Worm (Caenorhabditis elegans): ENCODE measurements around the gene nspd-3.

Gene nspd-3

ce11 chrIV:5183755-5184166 lies 20.9 kb upstream of the nspd-3 start, which contains the start of gene W03F8.4 (continued):
- TF ChIP-seq fkh-6 (tag; optimal IDR thresholded peaks at IDR 0.05), result no peak
- TF ChIP-seq hlh-30 (tag; optimal IDR thresholded peaks at IDR 0.05; ENCODE audit: insufficient read depth), result no peak
- no peak for TF ChIP-seq pha-4 (tag; optimal IDR thresholded peaks at IDR 0.05)
- no peak for TF ChIP-seq pqm-1 (tag; optimal IDR thresholded peaks at IDR 0.05)
- TF ChIP-seq mec-3 (tag; optimal IDR thresholded peaks at IDR 0.05; ENCODE audit: borderline replicate concordance), result no peak
- TF ChIP-seq T23F11.4 (GFP tag; optimal IDR thresholded peaks at IDR 0.05), result peak; percentile 29
- TF ChIP-seq madf-2 (tag; optimal IDR thresholded peaks at IDR 0.05), result peak; percentile 34
- TF ChIP-seq zip-5 (tag; optimal IDR thresholded peaks at IDR 0.05), result peak; percentile 12
- TF ChIP-seq nfya-1 (tag; optimal IDR thresholded peaks at IDR 0.05), result peak; percentile 76
- no peak for TF ChIP-seq ets-4 (tag; optimal IDR thresholded peaks at IDR 0.05)
- peak; percentile 37 for TF ChIP-seq K02D7.2 (tag; optimal IDR thresholded peaks at IDR 0.05)
- no peak for TF ChIP-seq unc-86 (tag; optimal IDR thresholded peaks at IDR 0.05)
- no peak for TF ChIP-seq ceh-48 (tag; optimal IDR thresholded peaks at IDR 0.05)
- TF ChIP-seq gmeb-2 (tag; optimal IDR thresholded peaks at IDR 0.05), result no peak
- peak; percentile 45 for TF ChIP-seq pha-2 (tag; optimal IDR thresholded peaks at IDR 0.05)
- no peak for TF ChIP-seq lim-6 (tag; optimal IDR thresholded peaks at IDR 0.05)
- no peak for TF ChIP-seq eyg-1 (tag; optimal IDR thresholded peaks at IDR 0.05)
- TF ChIP-seq ceh-30 (tag; optimal IDR thresholded peaks at IDR 0.05), result peak; percentile 83
- peak; percentile 46 for TF ChIP-seq tbx-2 (tag; optimal IDR thresholded peaks at IDR 0.05)
- peak; percentile 28 for TF ChIP-seq elt-2 (tag; optimal IDR thresholded peaks at IDR 0.05)
- no peak for TF ChIP-seq sox-2 (GFP tag; IDR thresholded peaks at IDR 0.05)
- TF ChIP-seq ceh-31 (tag; optimal IDR thresholded peaks at IDR 0.05), result peak; percentile 77
- no peak for TF ChIP-seq hlh-8 (tag; optimal IDR thresholded peaks at IDR 0.05)
- peak; percentile 71 for TF ChIP-seq rnt-1 (tag; optimal IDR thresholded peaks at IDR 0.05)
- TF ChIP-seq fax-1 (tag; optimal IDR thresholded peaks at IDR 0.05), result no peak

- TF ChIP-seq sox-2 (GFP tag; IDR thresholded peaks at IDR 0.05) (no peak), ceh-45 (GFP tag; IDR thresholded peaks at IDR 0.05) (no peak), dmd-4 (tag; optimal IDR thresholded peaks at IDR 0.05; ENCODE audit: borderline replicate concordance) (no peak), ceh-48 (tag; optimal IDR thresholded peaks at IDR 0.05) (no peak), pqm-1 (tag; optimal IDR thresholded peaks at IDR 0.05) (no peak), hlh-30 (tag; optimal IDR thresholded peaks at IDR 0.05; ENCODE audit: insufficient read depth) (no peak), ref-2 (tag; optimal IDR thresholded peaks at IDR 0.05) (no peak)
These were observed 10.2 kb upstream of the nspd-3 start, which contains the start of gene lam-1 for ce11 chrIV:5173032-5173431. Gene lam-1, plus strand, starts transcription at chrIV:5173332.

- TF ChIP-seq hlh-8 (tag; optimal IDR thresholded peaks at IDR 0.05) (peak; percentile 95), ztf-16 (tag; optimal IDR thresholded peaks at IDR 0.05) (no peak), lim-6 (tag; optimal IDR thresholded peaks at IDR 0.05) (no peak), hlh-15 (tag; optimal IDR thresholded peaks at IDR 0.05) (no peak)
These were observed 9.2 kb upstream of the nspd-3 start for ce11 chrIV:5171994-5172528.

- TF ChIP-seq ceh-14 (tag; optimal IDR thresholded peaks at IDR 0.05), result no peak
- TF ChIP-seq unc-3 (GFP tag; conservative IDR thresholded peaks at IDR 0.05), result no peak
- TF ChIP-seq unc-3 (tag; optimal IDR thresholded peaks at IDR 0.05), result no peak
- TF ChIP-seq pros-1 (tag; optimal IDR thresholded peaks at IDR 0.05), result no peak
- peak; percentile 14 for TF ChIP-seq elt-2 (tag; optimal IDR thresholded peaks at IDR 0.05)
- no peak for TF ChIP-seq lin-11 (tag; optimal IDR thresholded peaks at IDR 0.05)
- TF ChIP-seq ceh-34 (tag; optimal IDR thresholded peaks at IDR 0.05), result no peak
- no peak for TF ChIP-seq hlh-30 (tag; optimal IDR thresholded peaks at IDR 0.05; ENCODE audit: insufficient read depth)
- TF ChIP-seq tbx-2 (tag; optimal IDR thresholded peaks at IDR 0.05), result peak; percentile 12
- no peak for TF ChIP-seq C08G9.2 (tag; optimal IDR thresholded peaks at IDR 0.05)
- TF ChIP-seq ahr-1 (tag; optimal IDR thresholded peaks at IDR 0.05), result no peak
- no peak for TF ChIP-seq eyg-1 (tag; optimal IDR thresholded peaks at IDR 0.05)
- TF ChIP-seq ceh-48 (tag; optimal IDR thresholded peaks at IDR 0.05), result no peak
- TF ChIP-seq fkh-6 (tag; optimal IDR thresholded peaks at IDR 0.05), result no peak
- no peak for TF ChIP-seq sox-4 (tag; optimal IDR thresholded peaks at IDR 0.05)
- TF ChIP-seq nhr-11 (tag; optimal IDR thresholded peaks at IDR 0.05), result no peak
- TF ChIP-seq fax-1 (tag; optimal IDR thresholded peaks at IDR 0.05), result no peak
- no peak for TF ChIP-seq hlh-8 (tag; optimal IDR thresholded peaks at IDR 0.05)
- TF ChIP-seq unc-86 (tag; optimal IDR thresholded peaks at IDR 0.05), result no peak
- TF ChIP-seq ceh-18 (tag; optimal IDR thresholded peaks at IDR 0.05), result peak; percentile 50
- TF ChIP-seq zip-5 (tag; optimal IDR thresholded peaks at IDR 0.05), result no peak
- TF ChIP-seq ets-4 (tag; optimal IDR thresholded peaks at IDR 0.05), result no peak
- no peak for TF ChIP-seq npax-4 (tag; optimal IDR thresholded peaks at IDR 0.05)
- TF ChIP-seq ama-1 (optimal IDR thresholded peaks at IDR 0.05), result no peak
- TF ChIP-seq ceh-24 (tag; optimal IDR thresholded peaks at IDR 0.05), result no peak
- no peak for TF ChIP-seq sdc-2 (tag; optimal IDR thresholded peaks at IDR 0.05)
- no peak for TF ChIP-seq unc-42 (tag; optimal IDR thresholded peaks at IDR 0.05)
- TF ChIP-seq rnt-1 (tag; optimal IDR thresholded peaks at IDR 0.05), result no peak
- no peak for TF ChIP-seq ceh-31 (tag; optimal IDR thresholded peaks at IDR 0.05)
These were observed 6.5 kb upstream of the nspd-3 start for ce11 chrIV:5169335-5169734.
